Worm (Caenorhabditis elegans): ENCODE data around the gene H05C05.4.

DNA sequence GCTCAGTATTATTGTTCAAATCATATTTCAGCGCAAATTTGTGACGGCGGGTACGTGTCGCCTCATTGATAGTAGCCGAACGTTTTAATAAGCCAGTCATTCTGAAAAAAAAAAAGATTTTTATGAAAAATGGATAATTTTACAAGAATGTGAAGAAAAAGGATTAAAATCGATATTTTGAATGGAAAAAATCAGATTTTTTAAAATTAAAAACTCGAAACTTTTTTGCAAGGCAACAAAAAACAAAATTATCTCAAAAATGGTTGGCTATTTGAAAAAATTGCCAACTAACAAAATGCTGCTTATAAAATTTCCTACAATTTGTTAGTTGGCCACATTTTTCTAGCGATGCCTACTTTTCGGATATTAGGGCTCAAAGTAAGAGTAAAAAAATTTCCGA is 44.0 kb upstream of the H05C05.4 start, which contains the start of gene Y55D5A.4:
- TF ChIP-seq scrt-1 (GFP tag; IDR thresholded peaks at IDR 0.05) (no peak), sea-1 (GFP tag; conservative IDR thresholded peaks at IDR 0.05) (no peak), hmg-4 (GFP tag; optimal IDR thresholded peaks at IDR 0.05) (no peak), hnd-1 (tag; optimal IDR thresholded peaks at IDR 0.05) (no peak), tbx-11 (GFP tag; IDR thresholded peaks at IDR 0.05) (no peak), ceh-13 (GFP tag; optimal IDR thresholded peaks at IDR 0.05) (no peak), ama-1 (optimal IDR thresholded peaks at IDR 0.05) (no peak), ets-7 (tag; optimal IDR thresholded peaks at IDR 0.05) (no peak)
